Fruit fly (Drosophila melanogaster) Kc167 (cell line): ENCODE results near the gene CG46280.

Experiments used
- Myc ChIP-seq: fragments of >200 bp; optimal IDR thresholded peaks from 2 replicates; lab custom pipeline; 2017; ENCODE audit warnings: missing external identifiers
- Sin3A ChIP-seq: fragments of >200 bp; optimal IDR thresholded peaks from 2 replicates; lab custom pipeline; 2018; ENCODE audit warnings: missing external identifiers
- h ChIP-seq: fragments of >200 bp; optimal IDR thresholded peaks from 3 replicates; lab custom pipeline; 2018; ENCODE audit warnings: missing external identifiers
- insv ChIP-seq: fragments of >200 bp; optimal IDR thresholded peaks from 3 replicates; lab custom pipeline; 2018; ENCODE audit warnings: missing external identifiers
- psq ChIP-seq: fragments of >200 bp; optimal IDR thresholded peaks from 2 replicates; lab custom pipeline; 2017; ENCODE audit warnings: missing external identifiers
- ttk ChIP-seq: sonication (Bioruptor generic); optimal IDR thresholded peaks from 2 replicates; lab custom pipeline; 2017; ENCODE audit warnings: missing external identifiers

CG46280 gene

DNA sequence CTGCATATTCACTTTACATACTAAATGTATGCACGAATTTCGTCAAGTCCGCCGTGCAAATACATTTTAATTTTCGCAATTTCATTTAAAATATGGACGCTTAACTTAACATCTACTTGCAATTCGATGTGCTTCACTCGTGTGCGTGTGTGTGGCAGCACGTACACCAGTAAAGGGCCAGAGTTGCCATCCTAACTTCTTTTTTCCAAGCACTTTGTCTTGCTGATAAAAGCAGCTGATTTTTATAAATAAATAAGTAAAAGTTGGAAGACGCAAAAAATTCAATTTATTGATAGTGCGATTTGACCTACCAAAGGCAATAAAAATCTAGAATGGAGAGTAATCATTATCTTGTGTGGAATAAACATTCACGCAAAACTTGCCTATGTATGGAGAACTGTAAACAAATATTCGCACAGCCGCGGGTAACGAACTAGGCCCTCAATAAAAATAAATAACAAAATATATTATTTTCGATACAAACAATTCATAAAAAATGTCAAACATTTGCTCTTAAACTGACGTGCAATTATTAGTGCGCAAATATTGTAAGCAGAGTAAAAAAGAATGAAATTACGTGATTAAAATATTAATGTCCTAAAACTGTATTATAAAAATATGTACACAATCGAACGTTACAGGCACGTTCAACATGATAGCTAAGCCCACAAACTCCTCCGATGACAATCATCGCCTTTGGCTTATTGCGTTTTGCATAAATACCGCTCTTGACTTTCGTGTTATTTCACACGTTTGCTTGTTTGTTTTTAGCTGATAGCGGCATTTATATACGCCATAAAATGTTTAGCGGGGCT, 48.1 kb downstream of the CG46280 start:
- no peak for TF ChIP-seq h
- TF ChIP-seq Myc: no peak
- no peak for TF ChIP-seq ttk (lab: Kevin White, UChicago)
- TF ChIP-seq psq (lab: Kevin White, UChicago): no peak
- TF ChIP-seq Sin3A (lab: Kevin White, UChicago): no peak

DNA sequence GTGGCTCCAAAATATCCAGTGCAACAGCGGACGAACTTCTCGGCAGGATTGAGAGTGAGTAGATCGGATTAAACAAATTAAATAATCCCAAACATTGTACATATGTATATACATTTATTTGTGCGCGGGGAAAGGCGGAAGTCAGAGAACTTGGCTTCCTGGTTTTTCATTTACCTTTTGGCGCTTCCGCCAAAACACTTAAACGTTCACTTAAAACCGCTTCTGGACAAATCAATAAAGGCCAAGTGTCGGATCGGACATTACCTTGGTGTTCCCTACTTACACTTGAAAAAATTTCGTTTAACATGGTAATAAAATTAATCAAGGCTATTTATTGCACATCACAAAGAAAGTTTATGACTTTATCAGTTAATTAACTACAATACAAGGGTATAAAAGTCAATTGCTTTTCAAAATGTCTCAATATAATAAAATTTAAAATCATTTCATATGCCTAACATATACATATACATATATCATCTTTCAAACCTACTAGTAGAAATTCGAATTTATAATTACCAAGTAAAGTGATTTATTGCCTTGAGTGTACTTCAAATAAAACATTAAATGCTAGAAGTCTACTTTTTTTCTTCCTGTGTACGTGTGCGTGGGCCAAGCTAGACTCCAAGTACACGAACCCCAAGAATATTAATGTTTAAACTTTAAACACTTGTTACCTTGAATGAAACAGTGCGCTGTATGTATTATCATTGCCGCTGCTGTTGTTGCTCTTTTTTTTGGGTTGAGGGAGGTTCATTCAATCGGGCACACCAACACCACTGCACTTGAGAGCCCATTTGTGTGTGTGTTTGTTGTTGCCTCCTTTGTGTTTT, 48.9 kb downstream of the CG46280 start:
- TF ChIP-seq psq (lab: Kevin White, UChicago): no peak
- no peak for TF ChIP-seq insv
- TF ChIP-seq ttk (lab: Kevin White, UChicago): no peak
- no peak for TF ChIP-seq Myc
- no peak for TF ChIP-seq h
- no peak for TF ChIP-seq Sin3A (lab: Kevin White, UChicago)

DNA sequence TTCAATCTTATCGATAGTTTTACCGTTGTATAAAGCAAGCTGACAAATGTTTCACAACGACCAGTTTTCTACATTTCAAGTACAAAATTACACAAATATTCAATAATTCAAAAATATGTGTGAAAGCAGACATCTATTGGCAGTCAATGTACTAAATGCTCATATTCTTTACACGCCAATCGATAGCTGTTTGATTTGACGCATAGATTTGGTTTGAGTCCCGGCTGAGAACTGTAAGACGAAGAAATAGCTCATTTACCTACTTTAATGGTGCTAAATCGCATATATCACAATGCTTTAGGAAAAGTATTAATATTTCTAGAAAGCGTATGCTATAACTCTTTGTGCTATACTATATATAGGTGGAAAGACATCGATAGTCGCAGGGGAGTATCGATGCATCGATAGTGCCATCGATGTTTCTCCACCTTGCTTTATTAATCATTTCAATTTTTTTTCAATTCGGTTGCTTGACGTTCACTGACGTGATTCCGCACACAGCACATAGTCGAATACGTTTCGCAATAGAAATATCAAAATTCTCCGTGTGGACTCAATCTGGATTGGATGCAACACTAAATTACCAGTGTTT, 49.7 kb downstream of the CG46280 start, which contains the start of gene Paip2:
Gene Paip2 (plus strand): TSS at position 165 of the 592 bp plus-strand sequence.
- TF ChIP-seq psq (lab: Kevin White, UChicago) (no peak), Sin3A (lab: Kevin White, UChicago) (no peak), Myc (no peak), insv (no peak), ttk (lab: Kevin White, UChicago) (no peak), h (no peak)

DNA sequence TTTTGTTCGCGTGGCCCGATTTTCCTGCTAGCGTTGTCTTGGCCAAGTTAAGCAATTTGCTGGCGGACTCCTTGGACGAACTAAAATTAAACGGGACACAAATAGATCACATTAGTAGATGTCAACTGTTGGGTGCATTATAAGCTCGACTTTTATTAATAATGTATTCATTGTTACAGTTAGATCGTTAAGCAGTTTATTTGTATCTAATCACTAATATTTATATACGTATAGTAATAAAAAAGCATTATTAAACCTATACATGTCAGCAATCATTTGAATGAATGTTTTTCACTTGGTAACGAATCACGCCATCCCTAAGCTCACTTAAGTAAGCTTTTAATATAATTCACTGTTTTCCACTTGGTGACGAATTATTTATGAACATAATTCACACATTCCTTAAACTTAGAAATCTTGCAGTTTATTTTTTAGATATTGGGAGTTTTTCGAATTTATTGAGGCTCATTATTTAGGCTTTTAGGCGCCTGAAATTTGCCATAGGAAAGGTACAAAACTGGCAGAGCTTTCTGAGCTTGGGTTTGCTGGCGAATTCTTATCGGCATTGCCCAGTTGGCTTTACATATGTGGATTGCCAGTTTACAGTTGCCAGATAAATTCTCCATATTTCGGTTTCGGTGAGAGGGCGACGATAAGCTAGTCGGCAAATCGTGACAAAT, 52.9 kb downstream of the CG46280 start, which contains the start of the genes CG7381 and CG7091:
Gene CG7381 (minus strand): TSS at position 101 of the 680 bp plus-strand sequence.
Gene CG7091 (plus strand): TSS at position 630 of the 680 bp plus-strand sequence.
- TF ChIP-seq Myc (no peak), Sin3A (lab: Kevin White, UChicago) (no peak), h (no peak), insv (no peak), psq (lab: Kevin White, UChicago) (no peak), ttk (lab: Kevin White, UChicago) (no peak)
